Worm (Caenorhabditis elegans): ENCODE results near the gene srw-60.
A peak's percentile ranks its signal among the peaks of the same experiment; 100 is the strongest.

Gene srw-60

DNA sequence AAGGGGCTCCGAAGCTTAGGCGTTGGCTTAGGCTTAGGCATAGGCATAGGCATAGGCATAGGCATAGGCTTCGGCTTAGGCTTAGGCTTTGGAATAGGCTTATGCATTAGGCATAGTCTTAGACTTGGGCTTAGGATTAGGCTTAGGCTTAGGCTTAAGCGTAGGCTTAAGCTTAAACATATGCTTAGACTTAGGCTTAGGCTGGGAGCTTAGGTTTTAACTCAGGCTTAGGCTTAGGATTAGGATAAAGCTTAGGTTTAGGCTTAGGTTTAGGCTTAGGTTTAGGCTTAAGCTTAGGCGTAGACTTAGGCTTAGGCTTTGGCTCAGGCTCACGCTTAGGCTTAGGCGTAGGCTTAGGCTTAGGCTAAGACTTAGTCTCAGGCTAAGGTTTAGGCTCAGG lies 31.7 kb downstream of the srw-60 start:
- TF ChIP-seq klf-2 (GFP tag; conservative IDR thresholded peaks at IDR 0.05) (no peak), ztf-29 (GFP tag; IDR thresholded peaks at IDR 0.05) (no peak), ref-1 (GFP tag; conservative IDR thresholded peaks at IDR 0.05) (no peak), flt-1 (GFP tag; IDR thresholded peaks at IDR 0.05) (no peak), cog-1 (tag; optimal IDR thresholded peaks at IDR 0.05) (no peak), tab-1 (GFP tag; IDR thresholded peaks at IDR 0.05) (no peak), med-1 (GFP tag; optimal IDR thresholded peaks at IDR 0.05; ENCODE audit: insufficient read depth) (no peak), ztf-23 (GFP tag; IDR thresholded peaks at IDR 0.05) (no peak), T22C8.4 (GFP tag; IDR thresholded peaks at IDR 0.05) (no peak)

DNA sequence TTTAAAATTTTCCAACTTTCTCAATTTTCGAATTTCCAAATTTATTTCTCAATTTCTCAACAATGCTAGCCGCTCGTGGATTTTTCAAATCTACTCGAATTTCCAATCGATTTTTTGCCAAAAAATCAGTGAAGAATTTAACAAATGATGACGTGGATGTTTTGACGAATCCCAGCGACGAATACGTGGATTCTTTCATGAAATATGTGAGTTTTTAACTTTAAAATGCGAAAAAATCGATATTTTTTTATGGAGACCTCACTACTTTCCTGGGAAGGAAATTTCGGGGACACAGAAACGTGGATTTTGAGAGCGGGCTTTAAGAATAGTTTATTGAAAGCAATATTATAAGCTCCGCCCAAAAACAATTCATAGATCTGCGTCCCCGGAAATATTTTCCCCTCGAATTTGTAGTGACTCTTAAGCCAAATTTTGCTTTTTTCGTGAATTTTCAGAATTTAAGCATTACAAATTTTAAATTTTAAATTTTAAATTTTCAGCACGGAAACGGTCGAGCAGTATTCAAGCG lies 33.2 kb downstream of the srw-60 start, which contains the start of gene K08A2.2:
TSS of gene K08A2.2 (plus strand) at position 51 of the 529 bp plus-strand sequence.
- TF ChIP-seq med-1 (GFP tag; optimal IDR thresholded peaks at IDR 0.05; ENCODE audit: insufficient read depth), result no peak
- TF ChIP-seq tab-1 (GFP tag; IDR thresholded peaks at IDR 0.05), result no peak
- TF ChIP-seq ztf-23 (GFP tag; IDR thresholded peaks at IDR 0.05), result no peak
- no peak for TF ChIP-seq flt-1 (GFP tag; IDR thresholded peaks at IDR 0.05)
- no peak for TF ChIP-seq cog-1 (tag; optimal IDR thresholded peaks at IDR 0.05)
- TF ChIP-seq ref-1 (GFP tag; conservative IDR thresholded peaks at IDR 0.05), result no peak
- TF ChIP-seq ztf-29 (GFP tag; IDR thresholded peaks at IDR 0.05), result no peak
- TF ChIP-seq T22C8.4 (GFP tag; IDR thresholded peaks at IDR 0.05), result no peak
- TF ChIP-seq klf-2 (GFP tag; conservative IDR thresholded peaks at IDR 0.05), result no peak

DNA sequence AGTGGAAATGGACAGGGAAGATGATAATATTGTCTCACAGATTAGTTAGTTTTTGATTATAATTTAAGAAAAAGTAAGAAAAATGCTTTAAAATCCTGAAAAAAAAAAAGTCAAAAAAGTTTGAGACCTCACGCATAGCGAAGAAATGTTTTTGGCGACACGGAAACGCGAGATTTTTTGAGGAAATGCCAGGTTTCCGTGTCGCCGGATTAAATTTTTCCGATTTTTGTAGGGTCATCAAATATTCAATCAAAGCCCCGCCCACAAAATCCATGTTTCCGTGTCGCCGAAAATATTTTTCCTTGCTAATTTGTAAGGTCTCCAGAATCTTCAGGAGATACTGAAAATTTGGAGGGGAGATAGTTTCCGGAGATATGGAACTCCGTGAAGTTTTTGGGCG lies 33.9 kb downstream of the srw-60 start:
- TF ChIP-seq ref-1 (GFP tag; conservative IDR thresholded peaks at IDR 0.05), result no peak
- TF ChIP-seq klf-2 (GFP tag; conservative IDR thresholded peaks at IDR 0.05), result no peak
- TF ChIP-seq med-1 (GFP tag; optimal IDR thresholded peaks at IDR 0.05; ENCODE audit: insufficient read depth), result no peak
- TF ChIP-seq flt-1 (GFP tag; IDR thresholded peaks at IDR 0.05), result no peak
- TF ChIP-seq ztf-29 (GFP tag; IDR thresholded peaks at IDR 0.05), result no peak
- no peak for TF ChIP-seq ztf-23 (GFP tag; IDR thresholded peaks at IDR 0.05)
- no peak for TF ChIP-seq tab-1 (GFP tag; IDR thresholded peaks at IDR 0.05)
- no peak for TF ChIP-seq T22C8.4 (GFP tag; IDR thresholded peaks at IDR 0.05)
- no peak for TF ChIP-seq cog-1 (tag; optimal IDR thresholded peaks at IDR 0.05)

DNA sequence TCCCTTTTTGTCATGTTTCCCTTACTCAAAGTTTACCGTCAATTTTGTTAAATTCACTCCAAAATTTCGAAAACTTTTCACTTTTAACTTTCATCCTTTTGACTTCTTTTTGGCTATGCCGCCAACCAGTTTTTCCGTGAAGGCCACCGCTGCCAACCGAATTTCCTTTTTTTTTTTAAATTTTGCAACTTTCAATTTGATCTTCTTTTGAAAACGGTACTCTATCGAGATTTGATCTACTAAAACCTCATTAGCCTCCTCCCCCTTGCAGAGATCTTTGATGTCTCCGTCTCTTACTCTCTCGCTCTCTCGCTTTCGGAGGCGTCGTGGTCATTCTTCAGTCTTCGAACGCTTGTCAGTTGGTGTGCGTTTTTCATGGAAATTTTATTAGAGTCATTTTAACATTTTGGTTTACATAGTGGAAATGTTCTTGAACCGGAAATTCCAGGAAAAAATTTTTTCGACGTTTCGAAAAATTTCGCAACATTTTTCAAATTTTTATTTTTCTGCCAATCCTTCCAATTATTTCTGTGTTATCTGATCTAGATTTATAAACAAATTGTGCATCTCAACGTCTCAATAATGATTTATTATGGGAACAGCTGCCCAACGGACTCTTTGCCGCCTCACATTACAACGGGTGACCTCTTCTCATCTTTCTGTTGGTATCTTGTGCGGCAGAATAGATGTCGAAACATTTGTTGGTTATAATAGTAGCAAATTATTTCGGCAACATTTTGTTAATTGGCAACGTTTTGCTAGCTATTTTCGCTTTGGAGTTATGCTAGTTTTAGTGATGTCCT lies 36.4 kb downstream of the srw-60 start:
- no peak for TF ChIP-seq tab-1 (GFP tag; IDR thresholded peaks at IDR 0.05)
- TF ChIP-seq med-1 (GFP tag; optimal IDR thresholded peaks at IDR 0.05; ENCODE audit: insufficient read depth), result no peak
- no peak for TF ChIP-seq ref-1 (GFP tag; conservative IDR thresholded peaks at IDR 0.05)
- TF ChIP-seq cog-1 (tag; optimal IDR thresholded peaks at IDR 0.05), result peak; percentile 26
- 0 out of 2 replicates have a peak, but pooled peaks have one; percentile 9 for TF ChIP-seq flt-1 (GFP tag; IDR thresholded peaks at IDR 0.05)

DNA sequence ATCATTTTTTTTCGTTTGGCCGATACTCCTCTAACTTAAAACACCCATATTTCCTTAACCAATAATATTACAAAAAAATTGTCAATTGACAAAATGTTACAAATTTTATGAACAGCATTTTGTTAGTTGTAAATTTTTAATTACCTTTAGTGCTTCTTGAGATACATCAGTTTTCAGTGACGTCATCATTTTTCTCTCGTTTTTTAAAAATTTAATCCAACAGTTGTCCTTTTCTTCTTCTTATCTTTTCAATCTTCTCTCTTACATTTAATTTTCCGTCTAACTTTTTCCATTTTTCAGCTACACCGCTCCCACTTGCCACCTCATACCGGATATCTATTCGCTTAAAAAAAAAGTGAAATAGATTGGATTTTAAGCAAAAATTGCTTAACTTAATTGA lies 38.3 kb downstream of the srw-60 start, which contains the start of gene lido-8:
TSS of gene lido-8 (plus strand) at position 301 of the 400 bp plus-strand sequence.
- TF ChIP-seq ref-1 (GFP tag; conservative IDR thresholded peaks at IDR 0.05), result no peak

DNA sequence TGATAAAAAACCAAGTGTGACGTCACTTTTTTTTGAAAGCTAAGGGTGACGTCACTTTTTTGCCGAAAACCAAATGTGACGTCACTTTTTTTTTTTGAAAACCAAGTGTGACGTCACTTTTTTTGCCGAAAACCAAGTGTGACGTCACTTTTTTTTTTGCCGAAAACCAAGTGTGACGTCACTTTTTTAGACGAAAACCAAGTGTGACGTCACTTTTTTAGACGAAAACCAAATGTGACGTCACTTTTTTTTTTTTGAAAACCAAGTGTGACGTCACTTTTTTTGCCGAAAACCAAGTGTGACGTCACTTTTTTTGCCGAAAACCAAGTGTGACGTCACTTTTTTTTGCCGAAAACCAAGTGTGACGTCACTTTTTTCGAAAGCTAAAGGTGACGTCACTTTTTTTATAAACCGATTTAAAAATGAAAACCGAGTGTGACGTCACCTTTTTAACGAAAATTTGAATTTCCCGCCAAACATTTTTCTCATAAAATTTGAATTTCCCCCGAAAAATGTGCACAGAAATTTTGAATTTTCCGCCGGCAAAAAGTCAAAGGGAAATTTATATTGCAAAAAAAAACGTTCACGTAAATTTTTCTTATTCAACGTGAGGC lies 39.5 kb downstream of the srw-60 start:
- no peak for TF ChIP-seq med-1 (GFP tag; optimal IDR thresholded peaks at IDR 0.05; ENCODE audit: insufficient read depth)
- no peak for TF ChIP-seq T22C8.4 (GFP tag; IDR thresholded peaks at IDR 0.05)
- TF ChIP-seq klf-2 (GFP tag; conservative IDR thresholded peaks at IDR 0.05), result no peak
- TF ChIP-seq ztf-23 (GFP tag; IDR thresholded peaks at IDR 0.05), result no peak
- TF ChIP-seq flt-1 (GFP tag; IDR thresholded peaks at IDR 0.05), result no peak
- no peak for TF ChIP-seq ref-1 (GFP tag; conservative IDR thresholded peaks at IDR 0.05)
- no peak for TF ChIP-seq cog-1 (tag; optimal IDR thresholded peaks at IDR 0.05)
- no peak for TF ChIP-seq ztf-29 (GFP tag; IDR thresholded peaks at IDR 0.05)

DNA sequence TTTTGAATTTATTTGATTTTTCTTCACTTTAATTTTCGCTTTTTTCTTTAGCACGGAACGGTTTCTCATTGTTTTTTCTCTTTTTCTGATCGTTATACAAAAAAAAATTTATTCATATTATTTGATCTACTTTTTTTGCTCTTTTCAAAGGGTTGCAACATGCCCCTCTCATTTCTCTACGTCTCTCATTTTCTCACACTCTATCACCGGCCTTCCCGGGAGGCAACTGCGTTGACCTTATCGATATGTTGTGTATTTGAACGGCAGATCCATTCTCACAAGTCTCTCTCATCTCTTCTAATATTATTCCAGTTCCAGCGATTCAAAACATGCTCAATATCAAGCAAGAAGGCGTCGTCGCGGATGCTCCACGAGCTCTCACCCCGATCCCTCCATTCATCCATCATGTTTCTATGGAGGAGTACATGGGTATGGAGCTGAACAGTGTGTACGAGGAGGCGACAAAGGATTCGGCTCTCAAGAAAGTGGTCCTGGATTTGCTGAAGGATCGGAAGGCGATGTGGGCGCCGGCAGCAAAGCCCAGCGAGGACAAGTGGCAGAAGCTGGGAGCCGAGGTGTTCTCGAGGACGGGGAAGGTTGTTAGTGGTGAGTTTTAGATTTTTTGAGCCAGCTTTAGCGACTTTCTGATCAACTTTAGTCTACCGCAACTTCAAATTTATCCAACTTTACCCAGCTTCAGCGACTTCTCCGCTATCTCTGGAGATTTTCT lies 42.3 kb downstream of the srw-60 start, which contains the start of gene lido-9:
TSS of gene lido-9 (plus strand) at position 234 of the 730 bp plus-strand sequence.
- no peak for TF ChIP-seq ztf-23 (GFP tag; IDR thresholded peaks at IDR 0.05)
- TF ChIP-seq ztf-29 (GFP tag; IDR thresholded peaks at IDR 0.05), result no peak
- TF ChIP-seq ref-1 (GFP tag; conservative IDR thresholded peaks at IDR 0.05), result no peak
- no peak for TF ChIP-seq T22C8.4 (GFP tag; IDR thresholded peaks at IDR 0.05)
- no peak for TF ChIP-seq tab-1 (GFP tag; IDR thresholded peaks at IDR 0.05)
- no peak for TF ChIP-seq med-1 (GFP tag; optimal IDR thresholded peaks at IDR 0.05; ENCODE audit: insufficient read depth)
- no peak for TF ChIP-seq flt-1 (GFP tag; IDR thresholded peaks at IDR 0.05)
- no peak for TF ChIP-seq klf-2 (GFP tag; conservative IDR thresholded peaks at IDR 0.05)
- no peak for TF ChIP-seq cog-1 (tag; optimal IDR thresholded peaks at IDR 0.05)

DNA sequence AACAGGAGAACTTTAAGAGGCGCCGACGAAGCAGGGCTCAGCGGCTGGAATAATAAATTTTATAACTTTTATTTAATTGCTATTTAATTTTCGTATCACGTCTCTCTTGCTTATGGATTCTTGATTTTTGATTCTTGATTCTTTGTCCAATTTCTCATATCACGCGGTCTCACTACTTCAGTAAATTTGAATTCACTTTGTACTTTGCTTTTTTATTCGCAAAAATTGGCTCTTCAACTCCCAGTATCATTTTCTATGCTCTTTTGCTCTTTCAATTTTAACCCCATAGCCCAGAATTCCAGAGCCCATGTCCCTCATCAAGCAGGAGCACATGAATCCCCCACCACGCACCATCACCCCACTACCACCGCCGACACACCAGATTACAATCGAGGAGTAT lies 43.8 kb downstream of the srw-60 start, which contains the start of gene lido-10:
TSS of gene lido-10 (plus strand) at position 301 of the 400 bp plus-strand sequence.
- TF ChIP-seq med-1 (GFP tag; optimal IDR thresholded peaks at IDR 0.05; ENCODE audit: insufficient read depth), result no peak
- TF ChIP-seq ref-1 (GFP tag; conservative IDR thresholded peaks at IDR 0.05), result no peak
- no peak for TF ChIP-seq flt-1 (GFP tag; IDR thresholded peaks at IDR 0.05)
- TF ChIP-seq ztf-29 (GFP tag; IDR thresholded peaks at IDR 0.05), result no peak
- no peak for TF ChIP-seq T22C8.4 (GFP tag; IDR thresholded peaks at IDR 0.05)
- no peak for TF ChIP-seq tab-1 (GFP tag; IDR thresholded peaks at IDR 0.05)
- no peak for TF ChIP-seq ztf-23 (GFP tag; IDR thresholded peaks at IDR 0.05)
- TF ChIP-seq klf-2 (GFP tag; conservative IDR thresholded peaks at IDR 0.05), result no peak
- TF ChIP-seq cog-1 (tag; optimal IDR thresholded peaks at IDR 0.05), result no peak

DNA sequence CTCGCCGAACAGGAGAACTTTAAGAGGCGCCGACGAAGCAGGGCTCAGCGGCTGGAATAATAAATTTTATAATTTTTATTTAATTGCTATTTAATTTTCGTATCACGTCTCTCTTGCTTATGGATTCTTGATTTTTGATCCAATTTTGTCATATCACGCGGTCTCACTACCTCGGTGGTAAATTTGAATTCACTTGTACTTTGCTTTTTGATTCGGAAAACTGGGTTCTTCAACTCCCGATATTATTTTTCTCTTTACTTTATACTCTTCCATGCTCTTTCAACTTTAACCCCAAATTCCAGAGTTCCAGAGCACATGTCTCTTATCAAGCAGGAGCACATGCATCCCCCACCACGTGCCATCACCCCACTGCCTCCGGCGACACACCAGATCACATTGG lies 45.3 kb downstream of the srw-60 start, which contains the start of gene lido-11:
TSS of gene lido-11 (plus strand) at position 301 of the 400 bp plus-strand sequence.
- TF ChIP-seq ztf-23 (GFP tag; IDR thresholded peaks at IDR 0.05), result no peak
- TF ChIP-seq tab-1 (GFP tag; IDR thresholded peaks at IDR 0.05), result no peak
- TF ChIP-seq ref-1 (GFP tag; conservative IDR thresholded peaks at IDR 0.05), result no peak
- TF ChIP-seq T22C8.4 (GFP tag; IDR thresholded peaks at IDR 0.05), result no peak
- TF ChIP-seq med-1 (GFP tag; optimal IDR thresholded peaks at IDR 0.05; ENCODE audit: insufficient read depth), result no peak
- TF ChIP-seq flt-1 (GFP tag; IDR thresholded peaks at IDR 0.05), result no peak
- no peak for TF ChIP-seq ztf-29 (GFP tag; IDR thresholded peaks at IDR 0.05)
- TF ChIP-seq cog-1 (tag; optimal IDR thresholded peaks at IDR 0.05), result no peak
- TF ChIP-seq klf-2 (GFP tag; conservative IDR thresholded peaks at IDR 0.05), result no peak

Data from whole organism, midembryonic.